Fruit fly (Drosophila melanogaster): ENCODE measurements around the gene CG15882.

dm6 chrX:19171926-19172325 lies 47.7 kb upstream of the CG15882 start:
- TF ChIP-seq cic (GFP tag; optimal IDR thresholded peaks at IDR 0.05) (no peak), toe (GFP tag; optimal IDR thresholded peaks at IDR 0.05) (no peak), cnc (optimal IDR thresholded peaks at IDR 0.05) (no peak), CG11617 (GFP tag; optimal IDR thresholded peaks at IDR 0.05) (no peak), pad (GFP tag; optimal IDR thresholded peaks at IDR 0.05) (no peak), kay (GFP tag; ENCODE audit: borderline replicate concordance) (no peak), CG7045 (GFP tag; optimal IDR thresholded peaks at IDR 0.05) (no peak), CG5204 (GFP tag; optimal IDR thresholded peaks at IDR 0.05) (no peak), CG33017 (tag; optimal IDR thresholded peaks at IDR 0.05) (no peak), CG14711 (tag; optimal IDR thresholded peaks at IDR 0.05) (no peak), ovo (GFP tag; optimal IDR thresholded peaks at IDR 0.05) (no peak), bab1 (GFP tag; optimal IDR thresholded peaks at IDR 0.05) (no peak)

Measured in whole organism, adult.